Fruit fly (Drosophila melanogaster) whole organism, embryonic: ENCODE measurements around the gene Shmt.

Experiments
- Aef1 ChIP-seq: fragments of 200-800 bp; sonication (Bioruptor generic); IDR thresholded peaks from 3 replicates; pipeline ENCODE4 v1.3.6; 2022; ENCODE audit warnings: missing biosample characterization, missing genetic modification characterization
- Bgb ChIP-seq: fragments of 200-800 bp; sonication (Bioruptor generic); IDR thresholded peaks from 2 replicates; pipeline ENCODE4 v1.3.6; 2022; ENCODE audit warnings: missing biosample characterization, missing genetic modification characterization; ENCODE audit not compliant: partially characterized antibody
- CG10366 ChIP-seq: fragments of 200-800 bp; sonication (Bioruptor generic); IDR thresholded peaks from 2 replicates; pipeline ENCODE4 v1.3.6; 2022; ENCODE audit warnings: missing biosample characterization, missing genetic modification characterization
- CG11504 ChIP-seq: fragments of 200-800 bp; sonication (Bioruptor generic); optimal IDR thresholded peaks from 3 replicates; lab custom pipeline; 2019; ENCODE audit warnings: missing biosample characterization, mild to moderate bottlenecking, missing genetic modification characterization, moderate library complexity
- CG11560 ChIP-seq: fragments of 200-800 bp; sonication (Bioruptor generic); IDR thresholded peaks from 3 replicates; pipeline ENCODE4 v1.3.6; 2022; ENCODE audit warnings: missing biosample characterization, missing genetic modification characterization
- CG14014 ChIP-seq: fragments of 200-800 bp; sonication (Bioruptor generic); IDR thresholded peaks from 2 replicates; pipeline ENCODE4 v1.3.6; 2022; ENCODE audit warnings: missing biosample characterization, missing genetic modification characterization
- CG14050 ChIP-seq: fragments of 200-800 bp; sonication (Bioruptor generic); IDR thresholded peaks from 3 replicates; pipeline ENCODE4 v1.3.6; 2022; ENCODE audit warnings: missing biosample characterization, missing genetic modification characterization
- CG14860 ChIP-seq: fragments of 200-800 bp; sonication (Bioruptor generic); IDR thresholded peaks from 3 replicates; pipeline ENCODE4 v1.3.6; 2022; ENCODE audit warnings: missing biosample characterization, missing genetic modification characterization; ENCODE audit not compliant: partially characterized antibody
- CG16779 ChIP-seq: fragments of 200-800 bp; sonication (Bioruptor generic); IDR thresholded peaks from 2 replicates; pipeline ENCODE4 v1.3.6; 2022; ENCODE audit warnings: missing biosample characterization, missing genetic modification characterization
- CG16813 ChIP-seq: fragments of 200-800 bp; sonication (Bioruptor generic); IDR thresholded peaks from 3 replicates; pipeline ENCODE4 v1.3.6; 2022; ENCODE audit warnings: missing biosample characterization, missing genetic modification characterization; ENCODE audit not compliant: partially characterized antibody
- CG17385 ChIP-seq: fragments of 200-800 bp; sonication (Bioruptor generic); optimal IDR thresholded peaks from 3 replicates; lab custom pipeline; 2018; ENCODE audit warnings: missing biosample characterization, mild to moderate bottlenecking, missing genetic modification characterization
- CG17568 ChIP-seq: fragments of 200-800 bp; sonication (Bioruptor generic); optimal IDR thresholded peaks from 2 replicates; lab custom pipeline; 2018; ENCODE audit warnings: missing biosample characterization, mild to moderate bottlenecking, missing genetic modification characterization, moderate library complexity
- CG18476 ChIP-seq: fragments of 200-800 bp; sonication (Bioruptor generic); optimal IDR thresholded peaks from 2 replicates; lab custom pipeline; 2016; ENCODE audit warnings: missing biosample characterization, mild to moderate bottlenecking, missing genetic modification characterization
- CG18599 ChIP-seq: fragments of 200-800 bp; sonication (Bioruptor generic); optimal IDR thresholded peaks from 3 replicates; lab custom pipeline; 2017; ENCODE audit warnings: missing biosample characterization, missing genetic modification characterization, mild to moderate bottlenecking, moderate library complexity, missing genetic modification reagents
- CG30431 ChIP-seq: fragments of 200-800 bp; sonication (Bioruptor generic); optimal IDR thresholded peaks from 2 replicates; lab custom pipeline; 2017; ENCODE audit warnings: missing biosample characterization, missing genetic modification characterization
- CG31365 ChIP-seq: fragments of 200-800 bp; sonication (Bioruptor generic); optimal IDR thresholded peaks from 2 replicates; lab custom pipeline; 2018; ENCODE audit warnings: missing biosample characterization, mild to moderate bottlenecking, missing genetic modification characterization
- CG34376 ChIP-seq: fragments of 200-800 bp; sonication (Bioruptor generic); optimal IDR thresholded peaks from 2 replicates; lab custom pipeline; 2018; ENCODE audit warnings: missing biosample characterization, mild to moderate bottlenecking, missing genetic modification characterization
- CG4282 ChIP-seq: fragments of 200-800 bp; sonication (Bioruptor generic); optimal IDR thresholded peaks from 2 replicates; lab custom pipeline; 2016; ENCODE audit warnings: missing biosample characterization, missing genetic modification characterization
- CG4424 ChIP-seq: fragments of 200-800 bp; sonication (Bioruptor generic); optimal IDR thresholded peaks from 3 replicates; lab custom pipeline; 2016; ENCODE audit warnings: missing biosample characterization, missing genetic modification characterization
- CG7786 ChIP-seq: fragments of 200-800 bp; sonication (Bioruptor generic); optimal IDR thresholded peaks from 2 replicates; lab custom pipeline; 2016; ENCODE audit warnings: missing biosample characterization, missing genetic modification characterization
- CG7928 ChIP-seq: fragments of 200-800 bp; sonication (Bioruptor generic); optimal IDR thresholded peaks from 2 replicates; lab custom pipeline; 2017; ENCODE audit warnings: missing biosample characterization, mild to moderate bottlenecking, missing genetic modification characterization
- CG9817 ChIP-seq: fragments of 200-800 bp; sonication (Bioruptor generic); optimal IDR thresholded peaks from 2 replicates; lab custom pipeline; 2018; ENCODE audit warnings: missing biosample characterization, mild to moderate bottlenecking, missing genetic modification characterization, moderate library complexity
- CHES-1-like ChIP-seq: fragments of 200-800 bp; sonication (Bioruptor generic); optimal IDR thresholded peaks from 2 replicates; lab custom pipeline; 2016; ENCODE audit warnings: missing biosample characterization, missing genetic modification characterization
- Dfd ChIP-seq, 2 experiments: fragments of >200 bp; optimal IDR thresholded peaks; 2 replicates each; lab custom pipeline; 2017; ENCODE audit warnings: missing biosample characterization in 2 of 2, missing genetic modification characterization in 2 of 2
- Drgx ChIP-seq: fragments of 200-800 bp; sonication (Bioruptor generic); IDR thresholded peaks from 2 replicates; pipeline ENCODE4 v1.3.6; 2022; ENCODE audit warnings: missing biosample characterization, missing genetic modification characterization
- Mes4 ChIP-seq: fragments of 200-800 bp; sonication (Bioruptor generic); optimal IDR thresholded peaks from 2 replicates; lab custom pipeline; 2016; ENCODE audit warnings: missing biosample characterization, missing genetic modification characterization
- Neu2 ChIP-seq: fragments of 200-800 bp; sonication (Bioruptor generic); optimal IDR thresholded peaks from 3 replicates; lab custom pipeline; 2016; ENCODE audit warnings: missing biosample characterization, missing genetic modification characterization, borderline replicate concordance
- Scr ChIP-seq: fragments of 200-800 bp; sonication (Bioruptor generic); IDR thresholded peaks from 2 replicates; pipeline ENCODE4 v1.3.6; 2022; ENCODE audit warnings: missing biosample characterization, missing genetic modification characterization; ENCODE audit not compliant: partially characterized antibody
- abd-A ChIP-seq: fragments of 200-800 bp; sonication (Bioruptor generic); optimal IDR thresholded peaks from 3 replicates; lab custom pipeline; 2019; ENCODE audit warnings: missing biosample characterization, mild to moderate bottlenecking, missing genetic modification characterization, moderate library complexity
- ac ChIP-seq: fragments of 200-800 bp; sonication (Bioruptor generic); optimal IDR thresholded peaks from 3 replicates; lab custom pipeline; 2017; ENCODE audit warnings: missing biosample characterization, mild to moderate bottlenecking, missing genetic modification characterization
- amos ChIP-seq: fragments of 200-800 bp; sonication (Bioruptor generic); IDR thresholded peaks from 2 replicates; pipeline ENCODE4 v1.3.6; 2022; ENCODE audit warnings: missing biosample characterization, missing genetic modification characterization; ENCODE audit not compliant: partially characterized antibody
- bcd ChIP-seq: fragments of 200-800 bp; sonication (Bioruptor generic); optimal IDR thresholded peaks from 2 replicates; lab custom pipeline; 2017; ENCODE audit warnings: missing biosample characterization, mild to moderate bottlenecking, missing genetic modification characterization
- btn ChIP-seq: fragments of 200-800 bp; sonication (Bioruptor generic); optimal IDR thresholded peaks from 2 replicates; lab custom pipeline; 2016; ENCODE audit warnings: missing biosample characterization, missing genetic modification characterization
- cg ChIP-seq: fragments of 200-800 bp; sonication (Bioruptor generic); optimal IDR thresholded peaks from 3 replicates; lab custom pipeline; 2019; ENCODE audit warnings: missing biosample characterization, mild to moderate bottlenecking, missing genetic modification characterization, moderate library complexity
- corto ChIP-seq: fragments of 200-800 bp; sonication (Bioruptor generic); optimal IDR thresholded peaks from 2 replicates; lab custom pipeline; 2016; ENCODE audit warnings: missing biosample characterization, mild to moderate bottlenecking, missing genetic modification characterization, moderate library complexity
- crol ChIP-seq: fragments of 200-800 bp; sonication (Bioruptor generic); IDR thresholded peaks from 2 replicates; pipeline ENCODE4 v1.3.6; 2022; ENCODE audit warnings: missing biosample characterization, missing genetic modification characterization
- dysf ChIP-seq: fragments of 200-800 bp; sonication (Bioruptor generic); IDR thresholded peaks from 3 replicates; pipeline ENCODE4 v1.3.6; 2022; ENCODE audit warnings: missing biosample characterization, missing genetic modification characterization
- gsb-n ChIP-seq: fragments of 200-800 bp; sonication (Bioruptor generic); optimal IDR thresholded peaks from 3 replicates; lab custom pipeline; 2018; ENCODE audit warnings: missing biosample characterization, mild to moderate bottlenecking, missing genetic modification characterization
- hb ChIP-seq: fragments of 200-800 bp; sonication (Bioruptor generic); IDR thresholded peaks from 3 replicates; pipeline ENCODE4 v1.3.6; 2022; ENCODE audit warnings: missing biosample characterization, missing genetic modification characterization; ENCODE audit not compliant: partially characterized antibody
- hbn ChIP-seq: fragments of 200-800 bp; sonication (Bioruptor generic); IDR thresholded peaks from 2 replicates; pipeline ENCODE4 v1.3.6; 2022; ENCODE audit warnings: missing biosample characterization, missing genetic modification characterization; ENCODE audit not compliant: partially characterized antibody
- hth ChIP-seq: fragments of >200 bp; optimal IDR thresholded peaks from 2 replicates; lab custom pipeline; 2017; ENCODE audit warnings: inconsistent platforms
- inv ChIP-seq: fragments of 200-800 bp; sonication (Bioruptor generic); IDR thresholded peaks from 2 replicates; pipeline ENCODE4 v1.3.6; 2022; ENCODE audit warnings: missing biosample characterization, missing genetic modification characterization; ENCODE audit not compliant: partially characterized antibody
- ken ChIP-seq: fragments of 200-800 bp; sonication (Bioruptor generic); IDR thresholded peaks from 3 replicates; pipeline ENCODE4 v1.3.6; 2022; ENCODE audit warnings: missing biosample characterization, missing genetic modification characterization
- lov ChIP-seq, 2 experiments: fragments of 200-800 bp in 1 of 2; fragments of >200 bp in 1 of 2; sonication (Bioruptor generic) in 1 of 2; IDR thresholded peaks in 1 of 2; optimal IDR thresholded peaks in 1 of 2; 2 replicates in 1 of 2; 3 replicates in 1 of 2; pipeline versions ENCODE4 v1.3.6 to Lab custom; 2017 to 2022; ENCODE audit warnings: missing biosample characterization in 1 of 2, missing genetic modification characterization in 1 of 2
- pho ChIP-seq: fragments of 200-800 bp; sonication (Bioruptor generic); optimal IDR thresholded peaks from 2 replicates; lab custom pipeline; 2016; ENCODE audit warnings: missing biosample characterization, missing genetic modification characterization
- repo ChIP-seq: fragments of 200-800 bp; sonication (Bioruptor generic); optimal IDR thresholded peaks from 2 replicates; lab custom pipeline; 2016; ENCODE audit warnings: missing biosample characterization, missing genetic modification characterization
- row ChIP-seq: fragments of 200-800 bp; sonication (Bioruptor generic); IDR thresholded peaks from 3 replicates; pipeline ENCODE4 v1.3.6; 2022; ENCODE audit warnings: missing biosample characterization, missing genetic modification characterization
- sqz ChIP-seq: fragments of 200-800 bp; sonication (Bioruptor generic); optimal IDR thresholded peaks from 3 replicates; lab custom pipeline; 2018; ENCODE audit warnings: missing biosample characterization, mild to moderate bottlenecking, missing genetic modification characterization
- tap ChIP-seq: fragments of 200-800 bp; optimal IDR thresholded peaks from 3 replicates; lab custom pipeline; 2019; ENCODE audit warnings: missing biosample characterization, mild to moderate bottlenecking, missing genetic modification characterization, moderate library complexity

Gene Shmt

dm6 chrX:5941824-5942223 is 25.2 kb upstream of the Shmt start (continued):
- TF ChIP-seq amos (GFP tag; lab: Robert Waterston, UW): peak; percentile 69
- TF ChIP-seq CG14860 (GFP tag; lab: Robert Waterston, UW): peak; percentile 42; the same call in 1 of the 3 replicates
- TF ChIP-seq CG7786: no peak
- peak; percentile 59; the same call in 2 of the 3 replicates for TF ChIP-seq row (GFP tag; lab: Robert Waterston, UW)
- TF ChIP-seq CG30431 (GFP tag; lab: Kevin White, UChicago): no peak
- no peak for TF ChIP-seq CG17568
- TF ChIP-seq CG18476: no peak
- TF ChIP-seq CG34376 (GFP tag; lab: Kevin White, UChicago): no peak
- no peak for TF ChIP-seq CG18599 (GFP tag; lab: Kevin White, UChicago)
- TF ChIP-seq Drgx (GFP tag; lab: Robert Waterston, UW): no peak
- TF ChIP-seq gsb-n: no peak
- TF ChIP-seq hbn (GFP tag; lab: Robert Waterston, UW): peak; percentile 56
- no peak for TF ChIP-seq CG9817 (tag; lab: Kevin White, UChicago)
- no peak for TF ChIP-seq CG7928
- peak; percentile 41; the same call in 1 of the 2 replicates for TF ChIP-seq inv
- no peak for TF ChIP-seq CG14050 (GFP tag; lab: Robert Waterston, UW)
- no peak for TF ChIP-seq CG16779
- no peak for TF ChIP-seq Mes4 (GFP tag; lab: Kevin White, UChicago)
- no peak for TF ChIP-seq tap (tag; lab: Kevin White, UChicago)
- no peak for TF ChIP-seq CG14014 (GFP tag; lab: Robert Waterston, UW)
- no peak for TF ChIP-seq CG4282
- TF ChIP-seq sqz (GFP tag; lab: Kevin White, UChicago): no peak
- TF ChIP-seq repo (GFP tag; lab: Kevin White, UChicago): no peak
- no peak for TF ChIP-seq bcd
- TF ChIP-seq pho (GFP tag; lab: Kevin White, UChicago): no peak
- TF ChIP-seq hth (lab: Kevin White, UChicago): no peak
- TF ChIP-seq Neu2 (GFP tag; lab: Kevin White, UChicago): no peak
- no peak for TF ChIP-seq ac
- no peak for TF ChIP-seq CG10366 (GFP tag; lab: Robert Waterston, UW)

- TF ChIP-seq corto (GFP tag; lab: Kevin White, UChicago): no peak
- TF ChIP-seq Dfd (GFP tag; optimal IDR thresholded peaks at IDR 0.05; lab: Kevin White, UChicago): peak in 1 of 2 experiments; percentile 10
- no peak for TF ChIP-seq lov (optimal IDR thresholded peaks at IDR 0.05; lab: Kevin White, UChicago)
- TF ChIP-seq lov (GFP tag; IDR thresholded peaks at IDR 0.05; lab: Robert Waterston, UW): no peak
- no peak for TF ChIP-seq btn (GFP tag; lab: Kevin White, UChicago)
- TF ChIP-seq Drgx (GFP tag; lab: Robert Waterston, UW): peak; percentile 76
- TF ChIP-seq Aef1 (GFP tag; lab: Robert Waterston, UW): no peak
- peak; percentile 1 for TF ChIP-seq CG11504 (tag; lab: Kevin White, UChicago)
- no peak for TF ChIP-seq ken (GFP tag; lab: Robert Waterston, UW)
- peak; percentile 83 for TF ChIP-seq CG31365 (tag; lab: Kevin White, UChicago)
- TF ChIP-seq sqz (GFP tag; lab: Kevin White, UChicago): peak; percentile 19
- no peak for TF ChIP-seq CG14050 (GFP tag; lab: Robert Waterston, UW)
- TF ChIP-seq cg: peak; percentile 68
- TF ChIP-seq CHES-1-like (GFP tag; lab: Kevin White, UChicago): no peak
- no peak for TF ChIP-seq CG17385 (GFP tag; lab: Kevin White, UChicago)
- peak; percentile 18 for TF ChIP-seq abd-A (tag; lab: Kevin White, UChicago)
- no peak for TF ChIP-seq CG11560 (tag; lab: Robert Waterston, UW)
- no peak for TF ChIP-seq ac
- TF ChIP-seq Bgb (GFP tag; lab: Robert Waterston, UW): no peak
- TF ChIP-seq CG4424 (GFP tag; lab: Kevin White, UChicago): no peak
- no peak for TF ChIP-seq CG16813 (GFP tag; lab: Robert Waterston, UW)
- no peak for TF ChIP-seq dysf (GFP tag; lab: Robert Waterston, UW)
- TF ChIP-seq Scr: no peak
- peak; percentile 62; the same call in 1 of the 2 replicates for TF ChIP-seq crol (GFP tag; lab: Robert Waterston, UW)
- no peak for TF ChIP-seq hb (GFP tag; lab: Robert Waterston, UW)
These were observed 18.6 kb upstream of the Shmt start for dm6 chrX:5935072-5935738.
